Worm (Caenorhabditis elegans) whole organism, L1 larva: ENCODE measurements around the gene C11H1.7.
A peak's percentile ranks its signal among the peaks of the same experiment; 100 is the strongest.

Source experiments
- C04F5.9 ChIP-seq: sonication (generic microtip); optimal IDR thresholded peaks from 2 replicates; lab custom pipeline; 2016; ENCODE audit warnings: missing genetic modification characterization, missing compliant biosample characterization
- F16B12.6 ChIP-seq: fragments of 150-350 bp; optimal IDR thresholded peaks from 2 replicates; lab custom pipeline; 2014; ENCODE audit warnings: missing biosample characterization, missing genetic modification characterization
- Y116A8C.19 ChIP-seq: sonication (generic microtip); optimal IDR thresholded peaks from 2 replicates; lab custom pipeline; 2016; ENCODE audit warnings: missing compliant biosample characterization, missing genetic modification characterization, borderline replicate concordance
- aly-2 ChIP-seq: fragments of 150-350 bp; optimal IDR thresholded peaks from 2 replicates; lab custom pipeline; 2014; ENCODE audit warnings: missing biosample characterization, missing genetic modification characterization
- blmp-1 ChIP-seq: fragments of 150-350 bp; optimal IDR thresholded peaks from 2 replicates; lab custom pipeline; 2014; ENCODE audit warnings: missing biosample characterization, missing genetic modification characterization
- ceh-63 ChIP-seq: fragments of 200-800 bp; sonication (Bioruptor generic); optimal IDR thresholded peaks from 2 replicates; lab custom pipeline; 2018; ENCODE audit warnings: mild to moderate bottlenecking, missing genetic modification characterization, missing compliant biosample characterization
- ceh-8 ChIP-seq: fragments of 200-800 bp; sonication (Bioruptor generic); optimal IDR thresholded peaks from 2 replicates; lab custom pipeline; 2018; ENCODE audit warnings: mild to moderate bottlenecking, missing genetic modification characterization, moderate library complexity, missing compliant biosample characterization
- ceh-82 ChIP-seq, 3 experiments: fragments of 150-350 bp in 1 of 3; sonication (generic microtip) in 2 of 3; optimal IDR thresholded peaks; 2 replicates each; lab custom pipeline; 2014 to 2017; ENCODE audit warnings: missing biosample characterization in 3 of 3, missing genetic modification characterization in 3 of 3
- ceh-88 ChIP-seq: fragments of 200-800 bp; sonication (Bioruptor generic); IDR thresholded peaks from 2 replicates; pipeline ENCODE4 v1.3.6; 2022; ENCODE audit warnings: missing genetic modification characterization, missing compliant biosample characterization
- ces-1 ChIP-seq: fragments of 150-350 bp; optimal IDR thresholded peaks from 2 replicates; lab custom pipeline; 2014; ENCODE audit warnings: missing biosample characterization, missing genetic modification reagents, missing genetic modification characterization
- dpl-1 ChIP-seq, 3 experiments: fragments of 150-350 bp in 2 of 3; sonication (generic microtip) in 1 of 3; optimal IDR thresholded peaks; 2 replicates each; lab custom pipeline; 2014 to 2017; ENCODE audit warnings: missing biosample characterization in 3 of 3, missing genetic modification characterization in 3 of 3, missing genetic modification reagents in 3 of 3
- efl-3 ChIP-seq: fragments of 200-800 bp; sonication (Bioruptor generic); optimal IDR thresholded peaks from 2 replicates; lab custom pipeline; 2018; ENCODE audit warnings: mild to moderate bottlenecking, missing genetic modification characterization, missing compliant biosample characterization
- egl-27 ChIP-seq, 2 experiments: fragments of 150-350 bp in 1 of 2; sonication (generic microtip); optimal IDR thresholded peaks; 3 replicates each; lab custom pipeline; 2017 to 2018; ENCODE audit warnings: missing biosample characterization in 2 of 2, missing genetic modification characterization in 2 of 2, missing genetic modification reagents in 2 of 2
- elt-2 ChIP-seq: sonication (generic microtip); optimal IDR thresholded peaks from 2 replicates; lab custom pipeline; 2016; ENCODE audit warnings: missing genetic modification characterization, mild to moderate bottlenecking, inconsistent platforms, missing compliant biosample characterization, missing genetic modification reagents
- ets-5 ChIP-seq: fragments of 200-800 bp; sonication (Bioruptor generic); IDR thresholded peaks from 2 replicates; pipeline ENCODE4 v1.3.6; 2022; ENCODE audit warnings: missing genetic modification characterization, missing compliant biosample characterization
- grh-1 ChIP-seq: fragments of 200-800 bp; sonication (Bioruptor generic); IDR thresholded peaks from 2 replicates; pipeline ENCODE4 v1.3.6; 2022; ENCODE audit warnings: missing genetic modification reagents, missing genetic modification characterization, missing compliant biosample characterization
- hlh-17 ChIP-seq: fragments of 200-800 bp; sonication (Bioruptor generic); optimal IDR thresholded peaks from 2 replicates; lab custom pipeline; 2018; ENCODE audit warnings: missing genetic modification characterization, mild to moderate bottlenecking, missing compliant biosample characterization, moderate library complexity, borderline replicate concordance
- hlh-4 ChIP-seq: sonication (generic microtip); optimal IDR thresholded peaks from 2 replicates; lab custom pipeline; 2016; ENCODE audit warnings: mild to moderate bottlenecking, missing genetic modification characterization, missing compliant biosample characterization
- irx-1 ChIP-seq: sonication (generic microtip); optimal IDR thresholded peaks from 2 replicates; lab custom pipeline; 2016; ENCODE audit warnings: missing genetic modification characterization, missing compliant biosample characterization
- jun-1 ChIP-seq: fragments of 150-350 bp; optimal IDR thresholded peaks from 2 replicates; lab custom pipeline; 2014; ENCODE audit warnings: missing biosample characterization, missing genetic modification reagents, missing genetic modification characterization
- lin-13 ChIP-seq: fragments of 150-350 bp; optimal IDR thresholded peaks from 2 replicates; lab custom pipeline; 2014; ENCODE audit warnings: missing biosample characterization, missing genetic modification reagents, missing genetic modification characterization
- lin-14 ChIP-seq: fragments of 200-800 bp; sonication (Bioruptor generic); optimal IDR thresholded peaks from 2 replicates; lab custom pipeline; 2018; ENCODE audit warnings: mild to moderate bottlenecking, missing genetic modification characterization, moderate library complexity, missing compliant biosample characterization
- lin-15B ChIP-seq: fragments of 150-350 bp; sonication (generic microtip); optimal IDR thresholded peaks from 3 replicates; lab custom pipeline; 2014; ENCODE audit warnings: missing biosample characterization, missing genetic modification characterization
- lin-35 ChIP-seq, 2 experiments: fragments of 150-350 bp; optimal IDR thresholded peaks; 2 replicates each; lab custom pipeline; 2014; ENCODE audit warnings: missing biosample characterization in 2 of 2, missing genetic modification characterization in 2 of 2, missing genetic modification reagents in 2 of 2
- lin-39 ChIP-seq: fragments of 150-350 bp; optimal IDR thresholded peaks from 2 replicates; lab custom pipeline; 2014; ENCODE audit warnings: missing biosample characterization, missing genetic modification reagents, missing genetic modification characterization
- lsy-2 ChIP-seq, 2 experiments: fragments of 150-350 bp; optimal IDR thresholded peaks; 2 replicates each; lab custom pipeline; 2014; ENCODE audit warnings: missing biosample characterization in 2 of 2, missing genetic modification characterization in 2 of 2
- mdl-1 ChIP-seq, 2 experiments: fragments of 150-350 bp; optimal IDR thresholded peaks; 2 replicates each; lab custom pipeline; 2014 to 2017; ENCODE audit warnings: missing biosample characterization in 2 of 2, missing genetic modification characterization in 2 of 2, inconsistent platforms in 1 of 2
- mef-2 ChIP-seq: fragments of 150-350 bp; optimal IDR thresholded peaks from 2 replicates; lab custom pipeline; 2014; ENCODE audit warnings: missing biosample characterization, missing genetic modification characterization
- nhr-11 ChIP-seq: fragments of 150-350 bp; optimal IDR thresholded peaks from 2 replicates; lab custom pipeline; 2014; ENCODE audit warnings: missing biosample characterization, missing genetic modification characterization
- nhr-19 ChIP-seq: fragments of 200-800 bp; sonication (Bioruptor generic); conservative IDR thresholded peaks from 2 replicates; pipeline ENCODE4 v1.3.6; 2022; ENCODE audit warnings: missing genetic modification characterization, missing compliant biosample characterization
- nhr-47 ChIP-seq: sonication (generic microtip); optimal IDR thresholded peaks from 2 replicates; lab custom pipeline; 2016; ENCODE audit warnings: mild to moderate bottlenecking, missing genetic modification characterization, moderate library complexity, missing compliant biosample characterization
- nhr-71 ChIP-seq: sonication (generic microtip); optimal IDR thresholded peaks from 2 replicates; lab custom pipeline; 2016; ENCODE audit warnings: mild to moderate bottlenecking, missing genetic modification characterization, moderate library complexity, missing compliant biosample characterization
- nhr-76 ChIP-seq: sonication (generic microtip); optimal IDR thresholded peaks from 2 replicates; lab custom pipeline; 2017; ENCODE audit warnings: missing biosample characterization, missing genetic modification characterization
- nhr-85 ChIP-seq: sonication (generic microtip); peaks from one replicate; lab custom pipeline; 2016; ENCODE audit warnings: missing genetic modification characterization, inconsistent platforms, missing compliant biosample characterization
- nhr-90 ChIP-seq: sonication (generic microtip); optimal IDR thresholded peaks from 2 replicates; lab custom pipeline; 2016; ENCODE audit warnings: mild to moderate bottlenecking, missing genetic modification characterization, missing compliant biosample characterization; ENCODE audit not compliant: poor library complexity
- pqm-1 ChIP-seq: sonication (generic microtip); optimal IDR thresholded peaks from 3 replicates; lab custom pipeline; 2017; ENCODE audit warnings: missing biosample characterization, missing genetic modification characterization
- skn-1 ChIP-seq: fragments of 150-350 bp; optimal IDR thresholded peaks from 2 replicates; lab custom pipeline; 2014; ENCODE audit warnings: missing biosample characterization, missing genetic modification characterization
- sox-4 ChIP-seq: sonication (generic microtip); optimal IDR thresholded peaks from 2 replicates; lab custom pipeline; 2016; ENCODE audit warnings: missing genetic modification characterization, missing compliant biosample characterization
- sptf-1 ChIP-seq: fragments of 150-350 bp; optimal IDR thresholded peaks from 2 replicates; lab custom pipeline; 2014; ENCODE audit warnings: missing biosample characterization, missing genetic modification characterization
- swsn-7 ChIP-seq: sonication (generic microtip); optimal IDR thresholded peaks from 2 replicates; lab custom pipeline; 2016; ENCODE audit warnings: missing genetic modification characterization, missing compliant biosample characterization
- tlp-1 ChIP-seq: fragments of 150-350 bp; optimal IDR thresholded peaks from 2 replicates; lab custom pipeline; 2014; ENCODE audit warnings: missing biosample characterization, missing genetic modification characterization
- unc-130 ChIP-seq: fragments of 150-350 bp; optimal IDR thresholded peaks from 2 replicates; lab custom pipeline; 2017; ENCODE audit warnings: missing biosample characterization, missing genetic modification characterization, inconsistent platforms
- unc-62 ChIP-seq: fragments of 150-350 bp; optimal IDR thresholded peaks from 2 replicates; lab custom pipeline; 2014; ENCODE audit warnings: missing biosample characterization, missing genetic modification reagents, missing genetic modification characterization
- unc-98 ChIP-seq: fragments of 200-800 bp; sonication (Bioruptor generic); IDR thresholded peaks from 2 replicates; pipeline ENCODE4 v1.3.6; 2022; ENCODE audit warnings: missing genetic modification characterization, missing compliant biosample characterization
- vab-15 ChIP-seq: sonication (generic microtip); optimal IDR thresholded peaks from 2 replicates; lab custom pipeline; 2017; ENCODE audit warnings: missing genotype, mild to moderate bottlenecking, missing genetic modification characterization, missing compliant biosample characterization
- xbp-1 ChIP-seq: sonication (generic microtip); optimal IDR thresholded peaks from 2 replicates; lab custom pipeline; 2016; ENCODE audit warnings: missing genetic modification characterization, missing compliant biosample characterization
- zip-4 ChIP-seq: fragments of 200-800 bp; sonication (Bioruptor generic); optimal IDR thresholded peaks from 2 replicates; lab custom pipeline; 2018; ENCODE audit warnings: mild to moderate bottlenecking, missing genetic modification characterization, moderate library complexity, missing compliant biosample characterization

The C11H1.7 gene

DNA sequence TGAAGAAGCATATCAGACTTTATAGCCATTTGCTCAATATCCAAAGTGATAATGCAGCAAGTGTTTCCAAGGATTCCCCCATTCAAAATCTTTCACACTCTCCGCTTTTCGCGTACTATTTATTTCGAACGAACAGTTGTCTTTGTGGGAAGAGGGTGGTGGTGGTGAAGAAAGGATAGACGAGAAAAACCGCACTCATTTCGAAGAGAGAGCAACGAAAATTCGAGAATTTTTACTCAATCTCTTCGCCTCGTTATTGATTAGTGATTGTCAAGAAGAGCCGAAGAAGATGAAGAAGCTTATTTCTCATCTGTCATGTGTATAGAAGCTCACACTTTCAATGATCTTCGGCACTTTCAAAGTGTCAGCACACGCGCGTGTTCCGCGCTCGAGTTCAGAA is 39.3 kb upstream of the C11H1.7 start (continued):
- TF ChIP-seq swsn-7 (tag; lab: Kevin White, UChicago) (peak; percentile 22), lin-39 (no peak), egl-27 (tag; optimal IDR thresholded peaks at IDR 0.05; lab: Kevin White, UChicago) (no peak), nhr-19 (GFP tag; lab: Robert Waterston, UW) (peak; percentile 65), sox-4 (tag; lab: Kevin White, UChicago) (no peak), unc-130 (tag; lab: Kevin White, UChicago) (peak; percentile 40), ces-1 (GFP tag; lab: Kevin White, UChicago) (no peak), irx-1 (no peak), nhr-47 (tag; lab: Kevin White, UChicago) (no peak), dpl-1 (GFP tag; optimal IDR thresholded peaks at IDR 0.05; lab: Kevin White, UChicago) (no peak), mdl-1 (tag; optimal IDR thresholded peaks at IDR 0.05; lab: Kevin White, UChicago) (peak in 1 of 2 experiments; percentile 32), grh-1 (GFP tag; lab: Robert Waterston, UW) (no peak), ceh-88 (no peak), lin-35 (GFP tag; optimal IDR thresholded peaks at IDR 0.05; lab: Kevin White, UChicago) (no peak), nhr-11 (tag; lab: Kevin White, UChicago) (peak; percentile 6), Y116A8C.19 (tag; lab: Kevin White, UChicago) (no peak), F16B12.6 (tag; lab: Kevin White, UChicago) (no peak), mef-2 (tag; lab: Kevin White, UChicago) (no peak), xbp-1 (no peak), C04F5.9 (tag; lab: Kevin White, UChicago) (no peak), nhr-85 (tag; lab: Kevin White, UChicago) (no peak), ceh-63 (GFP tag; lab: Kevin White, UChicago) (no peak), skn-1 (tag; lab: Kevin White, UChicago) (no peak), unc-62 (GFP tag; lab: Kevin White, UChicago) (no peak), lin-13 (GFP tag; lab: Kevin White, UChicago) (no peak), sptf-1 (tag; lab: Kevin White, UChicago) (no peak), lsy-2 (tag; optimal IDR thresholded peaks at IDR 0.05; lab: Kevin White, UChicago) (peak; percentile 34 to 36), nhr-90 (no peak), nhr-76 (tag; lab: Kevin White, UChicago) (no peak), efl-3 (GFP tag; lab: Kevin White, UChicago) (no peak), lin-15B (tag; lab: Kevin White, UChicago) (no peak), hlh-4 (tag; lab: Kevin White, UChicago) (no peak), ceh-8 (no peak), unc-98 (GFP tag; lab: Robert Waterston, UW) (no peak), lin-14 (GFP tag; lab: Kevin White, UChicago) (peak; percentile 89), ceh-82 (tag; optimal IDR thresholded peaks at IDR 0.05; lab: Kevin White, UChicago) (no peak), nhr-71 (tag; lab: Kevin White, UChicago) (peak; percentile 86), aly-2 (tag; lab: Kevin White, UChicago) (no peak)

DNA sequence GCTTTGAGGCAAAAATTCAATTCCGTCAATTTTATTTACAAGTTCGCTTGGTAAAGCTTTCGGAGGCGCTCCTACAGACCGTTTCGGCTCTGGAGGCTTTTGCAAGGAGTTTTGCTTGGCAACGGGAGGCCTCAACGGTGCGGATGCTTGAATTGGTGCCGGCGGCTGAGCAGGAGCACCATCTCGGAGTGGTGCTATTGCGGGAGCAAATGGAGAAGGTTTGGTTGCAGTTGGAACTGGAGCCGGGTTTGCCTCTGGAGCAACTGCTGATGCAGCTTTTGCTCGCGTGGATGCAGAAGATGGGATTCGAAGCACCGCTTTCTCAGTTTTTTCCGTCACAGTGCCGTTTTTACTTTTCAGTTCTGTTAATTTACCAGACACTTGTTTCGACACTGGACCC is 37.2 kb upstream of the C11H1.7 start:
- TF ChIP-seq blmp-1 (tag; lab: Kevin White, UChicago) (no peak), dpl-1 (GFP tag; optimal IDR thresholded peaks at IDR 0.05; lab: Kevin White, UChicago) (no peak), mdl-1 (tag; optimal IDR thresholded peaks at IDR 0.05; lab: Kevin White, UChicago) (no peak), vab-15 (tag; lab: Kevin White, UChicago) (no peak), ceh-8 (no peak), pqm-1 (tag; lab: Kevin White, UChicago) (no peak), hlh-17 (no peak), nhr-11 (tag; lab: Kevin White, UChicago) (no peak), zip-4 (GFP tag; lab: Kevin White, UChicago) (no peak), ets-5 (GFP tag; lab: Robert Waterston, UW) (no peak), unc-98 (GFP tag; lab: Robert Waterston, UW) (no peak), tlp-1 (no peak), Y116A8C.19 (tag; lab: Kevin White, UChicago) (no peak), elt-2 (tag; lab: Kevin White, UChicago) (no peak), nhr-47 (tag; lab: Kevin White, UChicago) (no peak), jun-1 (tag; lab: Kevin White, UChicago) (no peak), lin-14 (GFP tag; lab: Kevin White, UChicago) (no peak), ceh-88 (no peak)
